Fruit fly (Drosophila melanogaster) whole organism: ENCODE measurements around the gene eIF3f1.

Experiments used
- psq ChIP-seq: fragments of >200 bp; optimal IDR thresholded peaks from 2 replicates; lab custom pipeline; 2017
- usp ChIP-seq: fragments of >200 bp; optimal IDR thresholded peaks from 2 replicates; lab custom pipeline; 2017; ENCODE audit warnings: missing biosample characterization, missing genetic modification characterization, mixed read lengths

DNA sequence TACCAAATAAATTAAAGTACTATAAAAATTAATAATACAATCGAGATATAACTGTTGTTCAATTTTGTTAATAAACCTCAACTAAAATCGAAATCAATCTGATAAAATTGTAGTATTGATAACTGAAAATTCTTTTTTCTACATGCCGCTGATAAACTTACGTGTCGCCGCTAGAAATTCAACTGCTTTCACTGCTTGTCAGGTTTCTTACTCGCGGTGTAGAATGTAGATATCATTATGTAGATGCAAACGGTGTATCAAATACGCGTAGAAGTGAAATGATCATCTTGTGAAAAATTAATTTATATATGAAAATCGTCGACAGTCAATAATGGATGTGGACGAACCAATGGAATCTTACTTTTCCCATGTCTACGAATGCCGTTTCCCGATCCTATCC is 8.8 kb downstream of the eIF3f1 start:
- TF ChIP-seq psq (lab: Kevin White, UChicago) (no peak), usp (GFP tag; lab: Kevin White, UChicago) (no peak)
